Fruit fly (Drosophila melanogaster): ENCODE results near the gene Cyp6d5.

Cyp6d5 gene

DNA sequence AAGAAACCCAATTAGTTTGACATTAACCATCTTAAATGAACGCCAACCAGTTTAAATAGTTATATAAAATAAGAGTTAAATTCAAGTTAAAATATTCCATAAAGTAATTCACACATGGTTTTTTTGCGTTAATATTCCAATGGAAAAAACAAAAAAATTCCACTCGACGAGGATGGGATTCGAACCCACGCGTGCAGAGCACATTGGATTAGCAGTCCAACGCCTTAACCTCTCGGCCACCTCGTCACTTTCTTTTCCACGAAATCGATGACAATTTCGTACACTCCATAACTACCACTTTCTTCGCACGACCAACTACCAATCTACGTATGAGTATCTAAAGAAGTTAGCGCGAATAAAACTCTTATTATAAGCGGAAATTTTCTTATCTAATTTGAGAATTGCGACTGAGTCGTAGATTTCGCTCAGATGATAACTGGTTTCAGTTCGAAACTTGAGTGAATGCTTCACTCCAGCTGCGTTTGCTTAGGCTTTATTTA lies 15.4 kb downstream of the Cyp6d5 start:
- TF ChIP-seq amos (GFP tag; IDR thresholded peaks at IDR 0.05; ENCODE audit: partially characterized antibody) (0 out of 2 replicates have a peak, but pooled peaks have one; percentile 67), dm (GFP tag; optimal IDR thresholded peaks at IDR 0.05) (no peak), Blimp-1 (GFP tag; optimal IDR thresholded peaks at IDR 0.05) (peak; percentile 66), chinmo (GFP tag; IDR thresholded peaks at IDR 0.05; ENCODE audit: partially characterized antibody) (0 out of 4 replicates have a peak, but pooled peaks have one; percentile 55), hth (optimal IDR thresholded peaks at IDR 0.05) (no peak), Bdp1 (GFP tag; optimal IDR thresholded peaks at IDR 0.05) (peak; percentile 94), E2f1 (GFP tag; IDR thresholded peaks at IDR 0.05) (no peak), z (GFP tag; IDR thresholded peaks at IDR 0.05) (peak; percentile 52; the same call in 1 of the 3 replicates), CG16813 (GFP tag; IDR thresholded peaks at IDR 0.05; ENCODE audit: partially characterized antibody) (peak; percentile 60)

DNA sequence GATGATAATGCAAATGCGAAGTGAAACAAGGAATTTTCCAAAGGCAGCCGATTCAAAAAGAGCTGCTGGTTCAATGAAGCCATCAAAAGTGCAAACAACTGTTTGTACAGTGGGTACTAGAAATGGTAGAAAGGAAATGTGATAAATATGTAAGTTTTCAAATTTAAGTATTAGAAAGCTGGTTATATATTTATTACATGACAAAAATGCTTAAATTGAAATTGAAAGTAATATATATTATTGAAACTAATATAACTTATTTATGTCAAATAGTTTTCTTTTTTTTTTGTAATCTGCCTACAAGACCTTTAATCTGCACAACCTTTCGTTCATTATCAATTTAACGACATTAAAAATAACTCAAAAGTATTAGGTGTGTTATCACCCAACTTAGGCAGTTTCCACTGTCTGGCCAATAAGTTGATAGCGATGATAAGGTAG lies 19.7 kb downstream of the Cyp6d5 start:
- TF ChIP-seq CG9727 (GFP tag; optimal IDR thresholded peaks at IDR 0.05) (no peak), vnd (GFP tag; IDR thresholded peaks at IDR 0.05; ENCODE audit: partially characterized antibody) (no peak), CG10147 (GFP tag; optimal IDR thresholded peaks at IDR 0.05) (no peak), CG13296 (GFP tag; optimal IDR thresholded peaks at IDR 0.05) (peak; percentile 26), fd3F (GFP tag; optimal IDR thresholded peaks at IDR 0.05) (peak; percentile 2), ems (GFP tag; optimal IDR thresholded peaks at IDR 0.05) (no peak), ara (GFP tag; IDR thresholded peaks at IDR 0.05) (no peak), CG17359 (tag; optimal IDR thresholded peaks at IDR 0.05) (no peak), CG14441 (GFP tag; IDR thresholded peaks at IDR 0.05) (no peak), ash1 (GFP tag; optimal IDR thresholded peaks at IDR 0.05) (no peak), grn (GFP tag; optimal IDR thresholded peaks at IDR 0.05) (peak; percentile 45), peb (GFP tag; IDR thresholded peaks at IDR 0.05) (no peak), CG30403 (GFP tag; optimal IDR thresholded peaks at IDR 0.05) (peak; percentile 43), CG18619 (GFP tag; optimal IDR thresholded peaks at IDR 0.05) (no peak), CG4360 (GFP tag; IDR thresholded peaks at IDR 0.05) (no peak), psq (GFP tag; optimal IDR thresholded peaks at IDR 0.05) (no peak), wor (GFP tag; IDR thresholded peaks at IDR 0.05) (no peak), CG10267 (tag; optimal IDR thresholded peaks at IDR 0.05) (peak; percentile 1), sisA (GFP tag; IDR thresholded peaks at IDR 0.05) (no peak), CG16813 (GFP tag; IDR thresholded peaks at IDR 0.05; ENCODE audit: partially characterized antibody) (no peak), sd (tag; optimal IDR thresholded peaks at IDR 0.05) (peak; percentile 16), sens-2 (GFP tag; IDR thresholded peaks at IDR 0.05) (no peak), cwo (GFP tag; optimal IDR thresholded peaks at IDR 0.05) (peak; percentile 17), Drgx (GFP tag; IDR thresholded peaks at IDR 0.05) (0 out of 2 replicates have a peak, but pooled peaks have one; percentile 8), Camta (GFP tag; optimal IDR thresholded peaks at IDR 0.05) (no peak), CG11695 (GFP tag; IDR thresholded peaks at IDR 0.05) (no peak), CG7928 (GFP tag; optimal IDR thresholded peaks at IDR 0.05) (no peak), Atf-2 (GFP tag; optimal IDR thresholded peaks at IDR 0.05) (no peak), Stat92E (GFP tag; optimal IDR thresholded peaks at IDR 0.05) (no peak), HHEX (GFP tag; optimal IDR thresholded peaks at IDR 0.05) (no peak), Side (GFP tag; optimal IDR thresholded peaks at IDR 0.05) (no peak), salm (tag; optimal IDR thresholded peaks at IDR 0.05) (no peak), Hr3 (GFP tag; optimal IDR thresholded peaks at IDR 0.05) (no peak), CG5245 (GFP tag; optimal IDR thresholded peaks at IDR 0.05) (no peak), HLH4C (GFP tag; IDR thresholded peaks at IDR 0.05; ENCODE audit: partially characterized antibody) (no peak), CG12744 (GFP tag; optimal IDR thresholded peaks at IDR 0.05) (no peak), CG2199 (GFP tag; IDR thresholded peaks at IDR 0.05) (no peak), Ravus (GFP tag; IDR thresholded peaks at IDR 0.05) (no peak), D19B (GFP tag; optimal IDR thresholded peaks at IDR 0.05) (no peak), Fer1 (GFP tag; optimal IDR thresholded peaks at IDR 0.05) (peak; percentile 38), CG15514 (GFP tag; optimal IDR thresholded peaks at IDR 0.05) (peak; percentile 10)

All from whole organism, embryonic.